Worm (Caenorhabditis elegans): Measurements from ENCODE around the gene F56D5.6.

- TF ChIP-seq dmd-4 (tag; optimal IDR thresholded peaks at IDR 0.05), result no peak
- TF ChIP-seq nhr-25 (tag; optimal IDR thresholded peaks at IDR 0.05), result no peak
- TF ChIP-seq ama-1 (optimal IDR thresholded peaks at IDR 0.05), result no peak
- no peak for TF ChIP-seq ZK546.5 (tag; optimal IDR thresholded peaks at IDR 0.05)
- no peak for TF ChIP-seq R02D3.7 (tag; optimal IDR thresholded peaks at IDR 0.05)
- TF ChIP-seq nhr-237 (tag; optimal IDR thresholded peaks at IDR 0.05), result no peak
- TF ChIP-seq lin-39 (tag; optimal IDR thresholded peaks at IDR 0.05), result no peak
- no peak for TF ChIP-seq nhr-23 (tag; optimal IDR thresholded peaks at IDR 0.05)
- no peak for TF ChIP-seq ceh-16 (tag; optimal IDR thresholded peaks at IDR 0.05)
- no peak for TF ChIP-seq snpc-4 (tag; optimal IDR thresholded peaks at IDR 0.05)
These were observed 2.2 kb downstream of the F56D5.6 start for ce11 chrIV:9403761-9404420.
